Worm (Caenorhabditis elegans): Measurements from ENCODE around the gene F19G12.3.

The F19G12.3 gene

ce11 chrX:1464699-1465098, 40.1 kb downstream of the F19G12.3 start, which contains the start of gene D1005.6:
Gene D1005.6, minus strand, starts transcription at chrX:1464799.
- TF ChIP-seq B0310.2 (tag; optimal IDR thresholded peaks at IDR 0.05): no peak
- no peak for TF ChIP-seq ama-1 (optimal IDR thresholded peaks at IDR 0.05)
- no peak for TF ChIP-seq ceh-13 (GFP tag; optimal IDR thresholded peaks at IDR 0.05)
- no peak for TF ChIP-seq tbx-11 (GFP tag; IDR thresholded peaks at IDR 0.05)
- TF ChIP-seq aly-1 (tag; optimal IDR thresholded peaks at IDR 0.05): no peak
- no peak for TF ChIP-seq ets-7 (tag; optimal IDR thresholded peaks at IDR 0.05)
- TF ChIP-seq hmg-4 (GFP tag; optimal IDR thresholded peaks at IDR 0.05): no peak
- no peak for TF ChIP-seq hmbx-1 (tag; optimal IDR thresholded peaks at IDR 0.05)
- TF ChIP-seq tra-4 (tag; optimal IDR thresholded peaks at IDR 0.05): no peak
- TF ChIP-seq flt-1 (GFP tag; IDR thresholded peaks at IDR 0.05): no peak

- TF ChIP-seq hnd-1 (tag; optimal IDR thresholded peaks at IDR 0.05): no peak
- TF ChIP-seq hmbx-1 (tag; optimal IDR thresholded peaks at IDR 0.05): no peak
- no peak for TF ChIP-seq tra-4 (tag; optimal IDR thresholded peaks at IDR 0.05)
- TF ChIP-seq ama-1 (optimal IDR thresholded peaks at IDR 0.05): no peak
- TF ChIP-seq ceh-13 (GFP tag; optimal IDR thresholded peaks at IDR 0.05): no peak
- TF ChIP-seq tbx-37 (GFP tag; conservative IDR thresholded peaks at IDR 0.05): no peak
- TF ChIP-seq flt-1 (GFP tag; IDR thresholded peaks at IDR 0.05): no peak
- no peak for TF ChIP-seq aly-1 (tag; optimal IDR thresholded peaks at IDR 0.05)
- TF ChIP-seq sea-1 (GFP tag; conservative IDR thresholded peaks at IDR 0.05): no peak
- TF ChIP-seq tbx-11 (GFP tag; IDR thresholded peaks at IDR 0.05): no peak
- TF ChIP-seq F13C5.2 (tag; optimal IDR thresholded peaks at IDR 0.05): no peak
These were observed 43.4 kb downstream of the F19G12.3 start for ce11 chrX:1468057-1468456.

- TF ChIP-seq hmbx-1 (tag; optimal IDR thresholded peaks at IDR 0.05) (no peak), tbx-37 (GFP tag; conservative IDR thresholded peaks at IDR 0.05) (no peak), pes-1 (GFP tag; IDR thresholded peaks at IDR 0.05) (no peak), F13C5.2 (tag; optimal IDR thresholded peaks at IDR 0.05) (no peak), B0310.2 (tag; optimal IDR thresholded peaks at IDR 0.05) (no peak), aly-1 (tag; optimal IDR thresholded peaks at IDR 0.05) (no peak), ama-1 (optimal IDR thresholded peaks at IDR 0.05) (no peak), flt-1 (GFP tag; IDR thresholded peaks at IDR 0.05) (no peak), ets-7 (tag; optimal IDR thresholded peaks at IDR 0.05) (no peak), scrt-1 (GFP tag; IDR thresholded peaks at IDR 0.05) (no peak), hmg-4 (GFP tag; optimal IDR thresholded peaks at IDR 0.05) (no peak), ceh-13 (GFP tag; optimal IDR thresholded peaks at IDR 0.05) (no peak), tbx-11 (GFP tag; IDR thresholded peaks at IDR 0.05) (no peak), tra-4 (tag; optimal IDR thresholded peaks at IDR 0.05) (no peak), sea-1 (GFP tag; conservative IDR thresholded peaks at IDR 0.05) (no peak), ceh-36 (tag; optimal IDR thresholded peaks at IDR 0.05) (no peak), hnd-1 (tag; optimal IDR thresholded peaks at IDR 0.05) (no peak)
These were observed 46.6 kb downstream of the F19G12.3 start for ce11 chrX:1471232-1471631.

DNA sequence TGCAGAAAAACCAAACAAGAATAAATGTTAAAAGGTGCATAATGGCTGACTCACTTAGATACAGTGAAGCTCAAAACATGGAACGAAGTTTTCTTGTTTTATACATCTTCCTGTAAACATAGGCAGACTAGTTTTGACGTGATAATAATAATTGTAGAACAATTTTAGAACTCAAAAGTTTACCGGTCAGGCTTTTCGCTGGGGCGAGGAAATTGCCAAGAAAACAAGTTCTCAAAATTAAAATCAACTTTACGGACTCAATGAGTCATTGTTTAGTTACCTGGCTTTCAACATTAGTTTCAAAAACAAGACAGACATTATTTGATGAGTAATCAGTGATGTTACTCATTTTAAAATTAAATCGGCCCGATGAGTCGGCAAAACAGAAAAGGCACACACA, 48.3 kb downstream of the F19G12.3 start, which contains the start of gene D1005.5:
D1005.5 (minus strand) TSS at position 101 of the 400 bp plus-strand sequence.
- TF ChIP-seq hnd-1 (tag; optimal IDR thresholded peaks at IDR 0.05): no peak
- no peak for TF ChIP-seq aly-1 (tag; optimal IDR thresholded peaks at IDR 0.05)
- TF ChIP-seq hmg-4 (GFP tag; optimal IDR thresholded peaks at IDR 0.05): no peak
- no peak for TF ChIP-seq ceh-36 (tag; optimal IDR thresholded peaks at IDR 0.05)
- no peak for TF ChIP-seq tbx-37 (GFP tag; conservative IDR thresholded peaks at IDR 0.05)
- TF ChIP-seq sea-1 (GFP tag; conservative IDR thresholded peaks at IDR 0.05): no peak
- no peak for TF ChIP-seq F13C5.2 (tag; optimal IDR thresholded peaks at IDR 0.05)

- no peak for TF ChIP-seq hnd-1 (tag; optimal IDR thresholded peaks at IDR 0.05)
- no peak for TF ChIP-seq scrt-1 (GFP tag; IDR thresholded peaks at IDR 0.05)
- no peak for TF ChIP-seq aly-1 (tag; optimal IDR thresholded peaks at IDR 0.05)
- TF ChIP-seq tbx-11 (GFP tag; IDR thresholded peaks at IDR 0.05): no peak
- TF ChIP-seq ceh-13 (GFP tag; optimal IDR thresholded peaks at IDR 0.05): no peak
- TF ChIP-seq ceh-36 (tag; optimal IDR thresholded peaks at IDR 0.05): no peak
- TF ChIP-seq hmg-4 (GFP tag; optimal IDR thresholded peaks at IDR 0.05): no peak
- no peak for TF ChIP-seq tra-4 (tag; optimal IDR thresholded peaks at IDR 0.05)
- no peak for TF ChIP-seq F13C5.2 (tag; optimal IDR thresholded peaks at IDR 0.05)
- no peak for TF ChIP-seq ama-1 (optimal IDR thresholded peaks at IDR 0.05)
- TF ChIP-seq flt-1 (GFP tag; IDR thresholded peaks at IDR 0.05): no peak
- TF ChIP-seq pes-1 (GFP tag; IDR thresholded peaks at IDR 0.05): no peak
- no peak for TF ChIP-seq ets-7 (tag; optimal IDR thresholded peaks at IDR 0.05)
These were observed 49.2 kb downstream of the F19G12.3 start for ce11 chrX:1473794-1474193.

Measured in whole organism, early embryonic.